Fruit fly (Drosophila melanogaster): ENCODE measurements around the gene CG12355.

Gene CG12355

dm6 chr3L:15534274-15535227, 39.2 kb upstream of the CG12355 start (continued):
- TF ChIP-seq Hr51 (GFP tag; optimal IDR thresholded peaks at IDR 0.05) = peak in 1 of 2 experiments; percentile 77
- TF ChIP-seq dmrt99B (tag; optimal IDR thresholded peaks at IDR 0.05) = peak; percentile 63
- no peak for TF ChIP-seq sim (GFP tag; IDR thresholded peaks at IDR 0.05)
- TF ChIP-seq fd102C (GFP tag; optimal IDR thresholded peaks at IDR 0.05) = no peak
- peak in 1 of 3 experiments; percentile 83 for TF ChIP-seq lola (GFP tag; optimal IDR thresholded peaks at IDR 0.05)
- peak; percentile 40 for TF ChIP-seq CG1647 (GFP tag; optimal IDR thresholded peaks at IDR 0.05)
- peak; percentile 27 for TF ChIP-seq CG6854 (GFP tag; optimal IDR thresholded peaks at IDR 0.05)
- TF ChIP-seq Deaf1 (tag; optimal IDR thresholded peaks at IDR 0.05) = peak; percentile 32
- peak; percentile 17 for TF ChIP-seq kay (GFP tag; optimal IDR thresholded peaks at IDR 0.05)
- TF ChIP-seq YL-1 (GFP tag; optimal IDR thresholded peaks at IDR 0.05) = no peak
- peak; percentile 48 for TF ChIP-seq gro (GFP tag; optimal IDR thresholded peaks at IDR 0.05)
- no peak for TF ChIP-seq CG4730 (GFP tag; IDR thresholded peaks at IDR 0.05)
- TF ChIP-seq pan (optimal IDR thresholded peaks at IDR 0.05) = peak in 1 of 2 experiments; percentile 82
- TF ChIP-seq pan (GFP tag; optimal IDR thresholded peaks at IDR 0.05 in 1 of 2, IDR thresholded peaks at IDR 0.05 in 1 of 2) = peak; percentile 21 to 71
- TF ChIP-seq HLHmδ (GFP tag; optimal IDR thresholded peaks at IDR 0.05) = peak; percentile 13
- TF ChIP-seq kni (GFP tag; optimal IDR thresholded peaks at IDR 0.05) = peak; percentile 99

dm6 chr3L:15533402-15534129, 38.2 kb upstream of the CG12355 start:
- TF ChIP-seq eve (GFP tag; optimal IDR thresholded peaks at IDR 0.05) = peak in 1 of 2 experiments; percentile 93
- no peak for TF ChIP-seq CG9876 (GFP tag; optimal IDR thresholded peaks at IDR 0.05)
- no peak for TF ChIP-seq Atf3 (GFP tag; optimal IDR thresholded peaks at IDR 0.05)
- no peak for TF ChIP-seq kni (GFP tag; optimal IDR thresholded peaks at IDR 0.05)
- peak; percentile 35 for TF ChIP-seq CG5180 (GFP tag; optimal IDR thresholded peaks at IDR 0.05)
- no peak for TF ChIP-seq HLHmδ (GFP tag; optimal IDR thresholded peaks at IDR 0.05)
- TF ChIP-seq klu (GFP tag; IDR thresholded peaks at IDR 0.05) = no peak
- peak; percentile 40 for TF ChIP-seq Ssrp (tag; optimal IDR thresholded peaks at IDR 0.05)
- TF ChIP-seq CG15514 (GFP tag; optimal IDR thresholded peaks at IDR 0.05) = no peak
- no peak for TF ChIP-seq CG14667 (GFP tag; IDR thresholded peaks at IDR 0.05)
- TF ChIP-seq CG9932 (GFP tag; IDR thresholded peaks at IDR 0.05) = peak; percentile 46
- peak; percentile 1 for TF ChIP-seq Max (GFP tag; optimal IDR thresholded peaks at IDR 0.05)
- TF ChIP-seq slou (GFP tag; optimal IDR thresholded peaks at IDR 0.05) = no peak
- TF ChIP-seq NfI (GFP tag; optimal IDR thresholded peaks at IDR 0.05) = peak; percentile 36
- TF ChIP-seq Adf1 (GFP tag; IDR thresholded peaks at IDR 0.05) = no peak
- peak in 1 of 2 experiments; percentile 4 for TF ChIP-seq dpn (GFP tag; optimal IDR thresholded peaks at IDR 0.05)
- peak; percentile 42 for TF ChIP-seq Xbp1 (GFP tag; optimal IDR thresholded peaks at IDR 0.05)
- TF ChIP-seq Dref (GFP tag; IDR thresholded peaks at IDR 0.05) = no peak
- TF ChIP-seq CG17385 (GFP tag; optimal IDR thresholded peaks at IDR 0.05) = peak; percentile 17
- TF ChIP-seq hkb (optimal IDR thresholded peaks at IDR 0.05) = no peak
- peak; percentile 27; the same call in 1 of the 2 replicates for TF ChIP-seq hkb (GFP tag; IDR thresholded peaks at IDR 0.05)
- no peak for TF ChIP-seq hbn (GFP tag; IDR thresholded peaks at IDR 0.05; ENCODE audit: partially characterized antibody)
- no peak for TF ChIP-seq mirr (GFP tag; optimal IDR thresholded peaks at IDR 0.05)
- peak; percentile 45 for TF ChIP-seq gcm (GFP tag; optimal IDR thresholded peaks at IDR 0.05)
- TF ChIP-seq al (GFP tag; IDR thresholded peaks at IDR 0.05) = peak; percentile 24; the same call in 1 of the 2 replicates
- peak; percentile 26 for TF ChIP-seq Oli (tag; optimal IDR thresholded peaks at IDR 0.05)
- no peak for TF ChIP-seq CG4854 (GFP tag; optimal IDR thresholded peaks at IDR 0.05)
- TF ChIP-seq crp (GFP tag; optimal IDR thresholded peaks at IDR 0.05) = no peak
- no peak for TF ChIP-seq zen2 (GFP tag; IDR thresholded peaks at IDR 0.05; ENCODE audit: partially characterized antibody)
- no peak for TF ChIP-seq CG4404 (GFP tag; IDR thresholded peaks at IDR 0.05)
- no peak for TF ChIP-seq Ets97D (GFP tag; optimal IDR thresholded peaks at IDR 0.05)
- TF ChIP-seq lbe (GFP tag; optimal IDR thresholded peaks at IDR 0.05) = peak; percentile 87
